Worm (Caenorhabditis elegans) whole organism, L4/young adult: ENCODE data around the gene rod-1.

ENCODE experiments used
- W03F9.2 ChIP-seq: fragments of 150-350 bp; optimal IDR thresholded peaks from 2 replicates; lab custom pipeline; 2014; ENCODE audit warnings: missing biosample characterization, missing genetic modification characterization
- dao-5 ChIP-seq: sonication (generic microtip); optimal IDR thresholded peaks from 2 replicates; lab custom pipeline; 2016; ENCODE audit warnings: missing genotype, missing genetic modification characterization, moderate library complexity, missing compliant biosample characterization
- him-1 ChIP-seq: sonication (generic microtip); optimal IDR thresholded peaks from 2 replicates; lab custom pipeline; 2016; ENCODE audit warnings: missing genotype, missing genetic modification reagents, missing genetic modification characterization, missing compliant biosample characterization

DNA sequence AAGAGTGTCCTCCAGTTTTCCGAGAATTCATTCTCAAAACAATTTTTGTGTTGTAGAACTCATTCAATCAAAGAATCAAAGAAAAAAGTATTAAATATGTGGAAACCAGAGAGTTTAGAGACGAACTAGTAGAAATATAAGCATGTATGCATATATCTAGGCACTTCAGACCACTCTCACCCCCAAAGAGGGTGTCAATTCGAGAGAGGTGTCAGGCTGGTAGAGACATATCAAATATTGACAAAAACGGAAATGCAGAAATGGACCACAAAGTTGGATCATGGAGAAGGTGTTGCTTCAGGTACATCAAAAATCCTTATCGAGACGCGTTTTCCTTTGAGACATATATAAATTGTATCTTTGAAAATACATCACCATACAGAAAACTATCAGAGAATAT lies 45.5 kb downstream of the rod-1 start:
- TF ChIP-seq dao-5 (tag; lab: Kevin White, UChicago) = no peak
- no peak for TF ChIP-seq him-1 (tag; lab: Kevin White, UChicago)
- no peak for TF ChIP-seq W03F9.2 (tag; lab: Kevin White, UChicago)
